Fruit fly (Drosophila melanogaster) S2 (cell line): ENCODE results near the gene GXIVsPLA2.

Experiments
- CG8478 ChIP-seq: fragments of >200 bp; optimal IDR thresholded peaks from 2 replicates; lab custom pipeline; 2018
- CTCF ChIP-seq, 2 experiments: fragments of >200 bp; optimal IDR thresholded peaks; 2 replicates each; lab custom pipeline; 2018

dm6 chr3L:15998217-15998616 lies 43.3 kb downstream of the GXIVsPLA2 start:
- TF ChIP-seq CTCF (optimal IDR thresholded peaks at IDR 0.05; lab: Kevin White, UChicago) (no peak), CG8478 (lab: Kevin White, UChicago) (no peak)
